Fruit fly (Drosophila melanogaster) whole organism, prepupa: ENCODE data around the gene Targ2.

Experiments
- CG11762 ChIP-seq: fragments of 200-800 bp; sonication (Bioruptor generic); optimal IDR thresholded peaks from 3 replicates; lab custom pipeline; 2016; ENCODE audit warnings: missing biosample characterization, missing genetic modification characterization; ENCODE audit not compliant: insufficient read depth
- CG3032 ChIP-seq: fragments of 200-800 bp; optimal IDR thresholded peaks from 2 replicates; lab custom pipeline; 2019; ENCODE audit warnings: missing biosample characterization, mild to moderate bottlenecking, missing genetic modification characterization, moderate library complexity
- CG6808 ChIP-seq: fragments of 200-800 bp; sonication (Bioruptor generic); optimal IDR thresholded peaks from 3 replicates; lab custom pipeline; 2017; ENCODE audit warnings: missing biosample characterization, missing genetic modification characterization, mild to moderate bottlenecking, moderate library complexity, missing genetic modification reagents
- CG8119 ChIP-seq: fragments of 200-800 bp; sonication (Bioruptor generic); IDR thresholded peaks from 3 replicates; pipeline ENCODE4 v1.3.6; 2022; ENCODE audit warnings: missing biosample characterization, missing genetic modification characterization
- Gug ChIP-seq: fragments of 200-800 bp; sonication (Bioruptor generic); IDR thresholded peaks from 2 replicates; pipeline ENCODE4 v1.3.6; 2022; ENCODE audit warnings: missing biosample characterization, missing genetic modification characterization
- Lpt ChIP-seq: fragments of 200-800 bp; sonication (Bioruptor generic); optimal IDR thresholded peaks from 3 replicates; lab custom pipeline; 2016; ENCODE audit warnings: missing biosample characterization, missing genetic modification characterization
- eg ChIP-seq: fragments of 200-800 bp; sonication (Bioruptor generic); IDR thresholded peaks from 3 replicates; pipeline ENCODE4 v1.3.6; 2022; ENCODE audit warnings: missing biosample characterization, missing genetic modification characterization
- vri ChIP-seq: fragments of 200-800 bp; sonication (Bioruptor generic); optimal IDR thresholded peaks from 3 replicates; lab custom pipeline; 2016; ENCODE audit warnings: missing biosample characterization, mild to moderate bottlenecking, missing genetic modification characterization

- no peak for TF ChIP-seq CG6808 (GFP tag; lab: Kevin White, UChicago)
- no peak for TF ChIP-seq Lpt (GFP tag; lab: Kevin White, UChicago)
- no peak for TF ChIP-seq Gug (GFP tag; lab: Robert Waterston, UW)
- no peak for TF ChIP-seq CG8119 (GFP tag; lab: Robert Waterston, UW)
- no peak for TF ChIP-seq CG3032
- no peak for TF ChIP-seq CG11762 (GFP tag; lab: Kevin White, UChicago)
- TF ChIP-seq vri: no peak
- no peak for TF ChIP-seq eg (GFP tag; lab: Robert Waterston, UW)
Observed at dm6 chr3L:21194392-21194925, 8.6 kb downstream of the Targ2 start.
